Fruit fly (Drosophila melanogaster): ENCODE data around the gene CG15042.

The CG15042 gene

dm6 chrX:18494165-18494740 lies 33.8 kb downstream of the CG15042 start, which contains the start of gene CG15043 (continued):
- TF ChIP-seq insv (GFP tag; optimal IDR thresholded peaks at IDR 0.05): no peak
- no peak for TF ChIP-seq Sry-β (GFP tag; optimal IDR thresholded peaks at IDR 0.05)
- peak; percentile 6; the same call in 1 of the 2 replicates for TF ChIP-seq Ravus (GFP tag; IDR thresholded peaks at IDR 0.05)
- peak; percentile 81 for TF ChIP-seq exex (tag; optimal IDR thresholded peaks at IDR 0.05)
- TF ChIP-seq CG16813 (GFP tag; IDR thresholded peaks at IDR 0.05; ENCODE audit: partially characterized antibody): no peak
- 0 out of 3 replicates have a peak, but pooled peaks have one; percentile 49 for TF ChIP-seq CG6175 (GFP tag; IDR thresholded peaks at IDR 0.05)
- peak; percentile 25 to 29 for TF ChIP-seq Pdp1 (GFP tag; optimal IDR thresholded peaks at IDR 0.05)
- peak; percentile 55; the same call in 2 of the 4 replicates for TF ChIP-seq Gug (GFP tag; IDR thresholded peaks at IDR 0.05)
- no peak for TF ChIP-seq CG13424 (tag; optimal IDR thresholded peaks at IDR 0.05)
- no peak for TF ChIP-seq CG30431 (GFP tag; optimal IDR thresholded peaks at IDR 0.05)
- no peak for TF ChIP-seq Atf3 (GFP tag; optimal IDR thresholded peaks at IDR 0.05)
- TF ChIP-seq org-1 (GFP tag; optimal IDR thresholded peaks at IDR 0.05): no peak
- no peak for TF ChIP-seq CG31365 (tag; optimal IDR thresholded peaks at IDR 0.05)
- TF ChIP-seq Scr (GFP tag; IDR thresholded peaks at IDR 0.05; ENCODE audit: partially characterized antibody): no peak
- TF ChIP-seq CTCF (GFP tag; optimal IDR thresholded peaks at IDR 0.05): no peak
- TF ChIP-seq CG17359 (tag; optimal IDR thresholded peaks at IDR 0.05): peak; percentile 40
- no peak for TF ChIP-seq odd (GFP tag; optimal IDR thresholded peaks at IDR 0.05)
- TF ChIP-seq CG2875 (GFP tag; optimal IDR thresholded peaks at IDR 0.05): no peak
- peak; percentile 29; the same call in 1 of the 3 replicates for TF ChIP-seq tgo (GFP tag; IDR thresholded peaks at IDR 0.05)
- no peak for TF ChIP-seq gt (GFP tag; IDR thresholded peaks at IDR 0.05)
- peak; percentile 53 for TF ChIP-seq gsb (GFP tag; IDR thresholded peaks at IDR 0.05)
- no peak for TF ChIP-seq YL-1 (GFP tag; optimal IDR thresholded peaks at IDR 0.05)
- no peak for TF ChIP-seq Vsx1 (GFP tag; optimal IDR thresholded peaks at IDR 0.05)
- no peak for TF ChIP-seq CG42726 (GFP tag; IDR thresholded peaks at IDR 0.05; ENCODE audit: partially characterized antibody)
- TF ChIP-seq crol (GFP tag; IDR thresholded peaks at IDR 0.05): peak; percentile 41; the same call in 1 of the 2 replicates
- TF ChIP-seq pros (GFP tag; optimal IDR thresholded peaks at IDR 0.05): no peak
- peak; percentile 6 for TF ChIP-seq CG1647 (GFP tag; optimal IDR thresholded peaks at IDR 0.05)
- peak; percentile 39 for TF ChIP-seq HLH54F (GFP tag; optimal IDR thresholded peaks at IDR 0.05)
- no peak for TF ChIP-seq CG31441 (GFP tag; IDR thresholded peaks at IDR 0.05)
- no peak for TF ChIP-seq CG34422 (GFP tag; IDR thresholded peaks at IDR 0.05)
- TF ChIP-seq psq (GFP tag; optimal IDR thresholded peaks at IDR 0.05): no peak
- TF ChIP-seq CG6765 (GFP tag; optimal IDR thresholded peaks at IDR 0.05): no peak
- TF ChIP-seq Abd-B (GFP tag; optimal IDR thresholded peaks at IDR 0.05): no peak
- no peak for TF ChIP-seq dan (GFP tag; IDR thresholded peaks at IDR 0.05)
- TF ChIP-seq Hr3 (GFP tag; optimal IDR thresholded peaks at IDR 0.05): no peak
- peak; percentile 52 for TF ChIP-seq caup (GFP tag; optimal IDR thresholded peaks at IDR 0.05; ENCODE audit: severe bottlenecking)
- no peak for TF ChIP-seq Adf1 (GFP tag; IDR thresholded peaks at IDR 0.05)
- TF ChIP-seq vfl (GFP tag; optimal IDR thresholded peaks at IDR 0.05): no peak
- no peak for TF ChIP-seq CG4282 (GFP tag; optimal IDR thresholded peaks at IDR 0.05)
- no peak for TF ChIP-seq CG43689 (GFP tag; IDR thresholded peaks at IDR 0.05)
- peak; percentile 27; the same call in 1 of the 2 replicates for TF ChIP-seq onecut (GFP tag; IDR thresholded peaks at IDR 0.05)
- no peak for TF ChIP-seq Dp (GFP tag; optimal IDR thresholded peaks at IDR 0.05)
- no peak for TF ChIP-seq CG3838 (GFP tag; optimal IDR thresholded peaks at IDR 0.05)
- no peak for TF ChIP-seq CG34224 (GFP tag; IDR thresholded peaks at IDR 0.05; ENCODE audit: partially characterized antibody)
- peak; percentile 61; the same call in 1 of the 3 replicates for TF ChIP-seq CG11695 (GFP tag; IDR thresholded peaks at IDR 0.05)
- no peak for TF ChIP-seq CG10565 (GFP tag; optimal IDR thresholded peaks at IDR 0.05)
- TF ChIP-seq GATAe (GFP tag; conservative IDR thresholded peaks at IDR 0.05): peak; percentile 81
- peak; percentile 67 for TF ChIP-seq Dip3 (GFP tag; optimal IDR thresholded peaks at IDR 0.05)
- TF ChIP-seq shn (GFP tag; optimal IDR thresholded peaks at IDR 0.05): no peak
- peak; percentile 73; the same call in 2 of the 3 replicates for TF ChIP-seq CG11456 (GFP tag; IDR thresholded peaks at IDR 0.05)
- TF ChIP-seq CG17385 (GFP tag; optimal IDR thresholded peaks at IDR 0.05): no peak
